Fruit fly (Drosophila melanogaster) whole organism, embryonic: ENCODE results near the gene CG1622.

Source experiments
- Adf1 ChIP-seq: fragments of 200-800 bp; sonication (Bioruptor generic); IDR thresholded peaks from 2 replicates; pipeline ENCODE4 v1.3.6; 2022; ENCODE audit warnings: missing biosample characterization, missing genetic modification characterization
- Atf-2 ChIP-seq: fragments of 200-800 bp; sonication (Bioruptor generic); optimal IDR thresholded peaks from 2 replicates; lab custom pipeline; 2016; ENCODE audit warnings: missing biosample characterization, missing genetic modification characterization
- CG10267 ChIP-seq: fragments of 200-800 bp; sonication (Bioruptor generic); optimal IDR thresholded peaks from 2 replicates; lab custom pipeline; 2018; ENCODE audit warnings: missing biosample characterization, mild to moderate bottlenecking, missing genetic modification characterization, moderate library complexity
- CG12744 ChIP-seq: fragments of 200-800 bp; sonication (Bioruptor generic); optimal IDR thresholded peaks from 2 replicates; lab custom pipeline; 2016; ENCODE audit warnings: missing biosample characterization, missing genetic modification characterization
- CG12769 ChIP-seq: fragments of 200-800 bp; sonication (Bioruptor generic); optimal IDR thresholded peaks from 2 replicates; lab custom pipeline; 2019; ENCODE audit warnings: missing biosample characterization, mild to moderate bottlenecking, missing genetic modification characterization, moderate library complexity
- CG12942 ChIP-seq: fragments of 200-800 bp; sonication (Bioruptor generic); optimal IDR thresholded peaks from 3 replicates; lab custom pipeline; 2016; ENCODE audit warnings: missing biosample characterization, missing genetic modification characterization
- CG15073 ChIP-seq: fragments of 200-800 bp; sonication (Bioruptor generic); optimal IDR thresholded peaks from 2 replicates; lab custom pipeline; 2016; ENCODE audit warnings: missing biosample characterization, missing genetic modification characterization
- CG15479 ChIP-seq: fragments of 200-800 bp; sonication (Bioruptor generic); optimal IDR thresholded peaks from 3 replicates; lab custom pipeline; 2019; ENCODE audit warnings: missing biosample characterization, mild to moderate bottlenecking, missing genetic modification characterization, moderate library complexity
- CG16815 ChIP-seq: fragments of 200-800 bp; sonication (Bioruptor generic); optimal IDR thresholded peaks from 3 replicates; lab custom pipeline; 2017; ENCODE audit warnings: missing biosample characterization, mild to moderate bottlenecking, missing genetic modification characterization
- CG2116 ChIP-seq: fragments of 200-800 bp; sonication (Bioruptor generic); optimal IDR thresholded peaks from 3 replicates; lab custom pipeline; 2018; ENCODE audit warnings: missing biosample characterization, mild to moderate bottlenecking, missing genetic modification characterization
- CG30431 ChIP-seq: fragments of 200-800 bp; sonication (Bioruptor generic); optimal IDR thresholded peaks from 2 replicates; lab custom pipeline; 2017; ENCODE audit warnings: missing biosample characterization, missing genetic modification characterization
- CG4854 ChIP-seq: fragments of 200-800 bp; sonication (Bioruptor generic); optimal IDR thresholded peaks from 2 replicates; lab custom pipeline; 2016; ENCODE audit warnings: missing biosample characterization, missing genetic modification characterization, inconsistent platforms
- CG6175 ChIP-seq: fragments of 200-800 bp; sonication (Bioruptor generic); IDR thresholded peaks from 3 replicates; pipeline ENCODE4 v1.3.6; 2022; ENCODE audit warnings: missing biosample characterization, missing genetic modification characterization
- CG6689 ChIP-seq: fragments of 200-800 bp; sonication (Bioruptor generic); IDR thresholded peaks from 2 replicates; pipeline ENCODE4 v1.3.6; 2022; ENCODE audit warnings: missing biosample characterization, missing genetic modification characterization
- CG6813 ChIP-seq: fragments of 200-800 bp; sonication (Bioruptor generic); optimal IDR thresholded peaks from 2 replicates; lab custom pipeline; 2017; ENCODE audit warnings: missing biosample characterization, missing genetic modification characterization, mild to moderate bottlenecking, moderate library complexity, missing genetic modification reagents
- CG7372 ChIP-seq: fragments of 200-800 bp; sonication (Bioruptor generic); IDR thresholded peaks from 2 replicates; pipeline ENCODE4 v1.3.6; 2022; ENCODE audit warnings: missing biosample characterization, missing genetic modification characterization
- CG7745 ChIP-seq: fragments of 200-800 bp; sonication (Bioruptor generic); optimal IDR thresholded peaks from 2 replicates; lab custom pipeline; 2018; ENCODE audit warnings: missing biosample characterization, mild to moderate bottlenecking, missing genetic modification characterization, moderate library complexity
- CG7839 ChIP-seq: fragments of 200-800 bp; sonication (Bioruptor generic); optimal IDR thresholded peaks from 3 replicates; lab custom pipeline; 2018; ENCODE audit warnings: missing biosample characterization, mild to moderate bottlenecking, missing genetic modification characterization, moderate library complexity
- CG7963 ChIP-seq: fragments of 200-800 bp; sonication (Bioruptor generic); IDR thresholded peaks from 3 replicates; pipeline ENCODE4 v1.3.6; 2022; ENCODE audit warnings: missing biosample characterization, missing genetic modification characterization; ENCODE audit not compliant: partially characterized antibody
- CG8765 ChIP-seq: fragments of 200-800 bp; sonication (Bioruptor generic); IDR thresholded peaks from 2 replicates; pipeline ENCODE4 v1.3.6; 2022; ENCODE audit warnings: missing biosample characterization, missing genetic modification characterization
- CG8944 ChIP-seq: fragments of 200-800 bp; sonication (Bioruptor generic); optimal IDR thresholded peaks from 3 replicates; lab custom pipeline; 2016; ENCODE audit warnings: missing biosample characterization, missing genetic modification characterization
- CG9437 ChIP-seq: fragments of 200-800 bp; sonication (Bioruptor generic); optimal IDR thresholded peaks from 2 replicates; lab custom pipeline; 2018; ENCODE audit warnings: missing biosample characterization, mild to moderate bottlenecking, missing genetic modification characterization
- CG9932 ChIP-seq: fragments of 200-800 bp; sonication (Bioruptor generic); IDR thresholded peaks from 2 replicates; pipeline ENCODE4 v1.3.6; 2022; ENCODE audit warnings: missing biosample characterization, missing genetic modification characterization
- D19B ChIP-seq: fragments of 200-800 bp; sonication (Bioruptor generic); optimal IDR thresholded peaks from 2 replicates; lab custom pipeline; 2017; ENCODE audit warnings: missing biosample characterization, mild to moderate bottlenecking, missing genetic modification characterization
- Doc2 ChIP-seq: fragments of 200-800 bp; sonication (Bioruptor generic); IDR thresholded peaks from 2 replicates; pipeline ENCODE4 v1.3.6; 2022; ENCODE audit warnings: missing biosample characterization, missing genetic modification characterization
- Dref ChIP-seq: fragments of 200-800 bp; sonication (Bioruptor generic); IDR thresholded peaks from 2 replicates; pipeline ENCODE4 v1.3.6; 2022; ENCODE audit warnings: missing biosample characterization, missing genetic modification characterization
- E2f1 ChIP-seq: fragments of 200-800 bp; sonication (Bioruptor generic); IDR thresholded peaks from 2 replicates; pipeline ENCODE4 v1.3.6; 2022; ENCODE audit warnings: missing biosample characterization, missing genetic modification characterization
- E2f2 ChIP-seq: fragments of 200-800 bp; sonication (Bioruptor generic); IDR thresholded peaks from 2 replicates; pipeline ENCODE4 v1.3.6; 2022; ENCODE audit warnings: missing biosample characterization, missing genetic modification characterization
- HmgD ChIP-seq: fragments of 200-800 bp; sonication (Bioruptor generic); optimal IDR thresholded peaks from 3 replicates; lab custom pipeline; 2016; ENCODE audit warnings: missing biosample characterization, missing genetic modification characterization
- HmgZ ChIP-seq: fragments of 200-800 bp; sonication (Bioruptor generic); optimal IDR thresholded peaks from 2 replicates; lab custom pipeline; 2018; ENCODE audit warnings: missing biosample characterization, mild to moderate bottlenecking, missing genetic modification characterization
- Hr39 ChIP-seq: fragments of >200 bp; optimal IDR thresholded peaks from 2 replicates; lab custom pipeline; 2017
- Hr78 ChIP-seq, 2 experiments: fragments of 200-800 bp in 1 of 2; fragments of >200 bp in 1 of 2; sonication (Bioruptor generic) in 1 of 2; optimal IDR thresholded peaks; 2 replicates each; lab custom pipeline; 2017 to 2019; ENCODE audit warnings: missing biosample characterization in 2 of 2, missing genetic modification characterization in 2 of 2, mild to moderate bottlenecking in 1 of 2, moderate library complexity in 1 of 2
- Mes4 ChIP-seq: fragments of 200-800 bp; sonication (Bioruptor generic); optimal IDR thresholded peaks from 2 replicates; lab custom pipeline; 2016; ENCODE audit warnings: missing biosample characterization, missing genetic modification characterization
- NC2β ChIP-seq: fragments of 200-800 bp; sonication (Bioruptor generic); optimal IDR thresholded peaks from 2 replicates; lab custom pipeline; 2016; ENCODE audit warnings: missing biosample characterization, missing genetic modification characterization
- Six4 ChIP-seq: fragments of 200-800 bp; sonication (Bioruptor generic); optimal IDR thresholded peaks from 2 replicates; lab custom pipeline; 2016; ENCODE audit warnings: missing biosample characterization, missing genetic modification characterization
- bigmax ChIP-seq: fragments of 200-800 bp; sonication (Bioruptor generic); optimal IDR thresholded peaks from 2 replicates; lab custom pipeline; 2018; ENCODE audit warnings: missing biosample characterization, mild to moderate bottlenecking, missing genetic modification characterization
- br ChIP-seq: fragments of >200 bp; optimal IDR thresholded peaks from 2 replicates; lab custom pipeline; 2017
- cas ChIP-seq: fragments of 200-800 bp; sonication (Bioruptor generic); IDR thresholded peaks from 2 replicates; pipeline ENCODE4 v1.3.6; 2022; ENCODE audit warnings: missing biosample characterization, missing genetic modification characterization
- cato ChIP-seq: fragments of 200-800 bp; sonication (Bioruptor generic); optimal IDR thresholded peaks from 2 replicates; lab custom pipeline; 2016; ENCODE audit warnings: missing biosample characterization, missing genetic modification characterization, borderline replicate concordance
- chm ChIP-seq: fragments of 200-800 bp; sonication (Bioruptor generic); IDR thresholded peaks from 2 replicates; pipeline ENCODE4 v1.3.6; 2022; ENCODE audit warnings: missing biosample characterization, missing genetic modification characterization
- ci ChIP-seq: fragments of 200-800 bp; sonication (Bioruptor generic); IDR thresholded peaks from 3 replicates; pipeline ENCODE4 v1.3.6; 2022; ENCODE audit warnings: missing biosample characterization, missing genetic modification characterization
- dan ChIP-seq: fragments of 200-800 bp; sonication (Bioruptor generic); IDR thresholded peaks from 2 replicates; pipeline ENCODE4 v1.3.6; 2022; ENCODE audit warnings: missing biosample characterization, missing genetic modification characterization
- en ChIP-seq: fragments of 200-800 bp; sonication (Bioruptor generic); optimal IDR thresholded peaks from 2 replicates; lab custom pipeline; 2016; ENCODE audit warnings: missing biosample characterization, missing genetic modification characterization
- luna ChIP-seq: fragments of 200-800 bp; sonication (Bioruptor generic); optimal IDR thresholded peaks from 2 replicates; lab custom pipeline; 2016; ENCODE audit warnings: missing biosample characterization, missing genetic modification characterization
- maf-S ChIP-seq: fragments of 200-800 bp; sonication (Bioruptor generic); optimal IDR thresholded peaks from 2 replicates; lab custom pipeline; 2016; ENCODE audit warnings: missing biosample characterization, missing genetic modification characterization
- p53 ChIP-seq: fragments of 200-800 bp; sonication (Bioruptor generic); optimal IDR thresholded peaks from 2 replicates; lab custom pipeline; 2016; ENCODE audit warnings: missing biosample characterization, missing genetic modification characterization
- pan ChIP-seq, 4 experiments: fragments of >200 bp in 3 of 4; fragments of 200-800 bp in 1 of 4; sonication (Bioruptor generic) in 1 of 4; optimal IDR thresholded peaks in 3 of 4; IDR thresholded peaks in 1 of 4; 2 replicates each; pipeline versions ENCODE4 v1.3.6 to Lab custom; 2017 to 2022; ENCODE audit warnings: missing biosample characterization in 2 of 4, missing genetic modification characterization in 2 of 4, mixed read lengths in 1 of 4
- row ChIP-seq: fragments of 200-800 bp; sonication (Bioruptor generic); IDR thresholded peaks from 3 replicates; pipeline ENCODE4 v1.3.6; 2022; ENCODE audit warnings: missing biosample characterization, missing genetic modification characterization
- tio ChIP-seq: fragments of 200-800 bp; sonication (Bioruptor generic); optimal IDR thresholded peaks from 2 replicates; lab custom pipeline; 2017; ENCODE audit warnings: missing biosample characterization, missing genetic modification characterization, inconsistent platforms
- ttk ChIP-seq: fragments of 200-800 bp; sonication (Bioruptor generic); IDR thresholded peaks from 2 replicates; pipeline ENCODE4 v2.1.2; 2022; ENCODE audit warnings: missing biosample characterization, missing genetic modification characterization
- twi ChIP-seq: fragments of 200-800 bp; optimal IDR thresholded peaks from 2 replicates; lab custom pipeline; 2019; ENCODE audit warnings: missing biosample characterization, mild to moderate bottlenecking, missing genetic modification characterization, moderate library complexity
- wdn ChIP-seq: fragments of 200-800 bp; sonication (Bioruptor generic); IDR thresholded peaks from 2 replicates; pipeline ENCODE4 v1.3.6; 2022; ENCODE audit warnings: missing biosample characterization, missing genetic modification characterization
- zfh2 ChIP-seq: fragments of 200-800 bp; sonication (Bioruptor generic); optimal IDR thresholded peaks from 2 replicates; lab custom pipeline; 2016; ENCODE audit warnings: missing biosample characterization, missing genetic modification characterization

CG1622 gene

dm6 chrX:13258757-13259067 lies 38.2 kb upstream of the CG1622 start, which contains the start of gene comt (continued):
- TF ChIP-seq ci (GFP tag; lab: Robert Waterston, UW) = peak; percentile 71; the same call in 2 of the 3 replicates
- TF ChIP-seq CG7839 = no peak
- TF ChIP-seq Atf-2 = no peak
- peak; percentile 47 for TF ChIP-seq CG9437 (GFP tag; lab: Kevin White, UChicago)
- TF ChIP-seq CG4854 (GFP tag; lab: Kevin White, UChicago) = no peak
- TF ChIP-seq E2f2 (GFP tag; lab: Robert Waterston, UW) = 0 out of 2 replicates have a peak, but pooled peaks have one; percentile 39
- TF ChIP-seq en (GFP tag; lab: Kevin White, UChicago) = no peak
- no peak for TF ChIP-seq br (lab: Kevin White, UChicago)
- TF ChIP-seq bigmax (GFP tag; lab: Kevin White, UChicago) = no peak
- TF ChIP-seq CG7745 (tag; lab: Kevin White, UChicago) = no peak
- TF ChIP-seq CG2116 = peak; percentile 70
- peak; percentile 53; the same call in 1 of the 2 replicates for TF ChIP-seq chm (GFP tag; lab: Robert Waterston, UW)
- TF ChIP-seq CG7963 (GFP tag; lab: Robert Waterston, UW) = no peak
- 0 out of 2 replicates have a peak, but pooled peaks have one; percentile 14 for TF ChIP-seq wdn (GFP tag; lab: Robert Waterston, UW)
- TF ChIP-seq Doc2 (GFP tag; lab: Robert Waterston, UW) = no peak
- no peak for TF ChIP-seq luna (GFP tag; lab: Kevin White, UChicago)
- no peak for TF ChIP-seq twi (tag; lab: Kevin White, UChicago)
- TF ChIP-seq CG12744 (GFP tag; lab: Kevin White, UChicago) = no peak
- peak; percentile 41; the same call in 1 of the 2 replicates for TF ChIP-seq CG9932 (GFP tag; lab: Robert Waterston, UW)
- no peak for TF ChIP-seq NC2β (GFP tag; lab: Kevin White, UChicago)
- peak; percentile 70 for TF ChIP-seq CG10267
- no peak for TF ChIP-seq maf-S (GFP tag; lab: Kevin White, UChicago)
- peak; percentile 68 for TF ChIP-seq CG6813
- no peak for TF ChIP-seq CG15073 (GFP tag; lab: Kevin White, UChicago)
- no peak for TF ChIP-seq pan (optimal IDR thresholded peaks at IDR 0.05; lab: Kevin White, UChicago)
- peak in 1 of 2 experiments; percentile 63 for TF ChIP-seq pan (GFP tag; optimal IDR thresholded peaks at IDR 0.05 in 1 of 2, IDR thresholded peaks at IDR 0.05 in 1 of 2)
- TF ChIP-seq Adf1 (GFP tag; lab: Robert Waterston, UW) = no peak
- no peak for TF ChIP-seq CG16815
- TF ChIP-seq CG15479 (GFP tag; lab: Kevin White, UChicago) = no peak
- TF ChIP-seq D19B (GFP tag; lab: Kevin White, UChicago) = peak; percentile 36
- peak; percentile 56 for TF ChIP-seq CG6689 (GFP tag; lab: Robert Waterston, UW)
- no peak for TF ChIP-seq CG8944
- no peak for TF ChIP-seq CG12942 (GFP tag; lab: Kevin White, UChicago)
- TF ChIP-seq tio = peak; percentile 44
- TF ChIP-seq dan (GFP tag; lab: Robert Waterston, UW) = no peak
- TF ChIP-seq CG8765 (GFP tag; lab: Robert Waterston, UW) = no peak
- peak; percentile 31 for TF ChIP-seq Six4
- TF ChIP-seq CG30431 (GFP tag; lab: Kevin White, UChicago) = peak; percentile 9
- no peak for TF ChIP-seq Hr78 (GFP tag; optimal IDR thresholded peaks at IDR 0.05; lab: Kevin White, UChicago)
- no peak for TF ChIP-seq zfh2 (GFP tag; lab: Kevin White, UChicago)
- TF ChIP-seq cato (GFP tag; lab: Kevin White, UChicago) = peak; percentile 14
- no peak for TF ChIP-seq Dref
- TF ChIP-seq CG7372 (GFP tag; lab: Robert Waterston, UW) = no peak
- no peak for TF ChIP-seq Hr39 (lab: Kevin White, UChicago)
- TF ChIP-seq row (GFP tag; lab: Robert Waterston, UW) = peak; percentile 61
- TF ChIP-seq ttk (GFP tag; lab: Robert Waterston, UW) = no peak
- no peak for TF ChIP-seq CG12769 (tag; lab: Kevin White, UChicago)
- no peak for TF ChIP-seq cas (GFP tag; lab: Robert Waterston, UW)
- TF ChIP-seq CG6175 (GFP tag; lab: Robert Waterston, UW) = no peak
- TF ChIP-seq HmgZ (tag; lab: Kevin White, UChicago) = no peak
- no peak for TF ChIP-seq p53
- TF ChIP-seq HmgD (GFP tag; lab: Kevin White, UChicago) = no peak
- TF ChIP-seq Mes4 (GFP tag; lab: Kevin White, UChicago) = no peak
- 0 out of 2 replicates have a peak, but pooled peaks have one; percentile 20 for TF ChIP-seq E2f1 (GFP tag; lab: Robert Waterston, UW)
